Fruit fly (Drosophila melanogaster) whole organism, adult: ENCODE data around the gene CG42671.

Experiments used
- CG1620 ChIP-seq: fragments of 200-800 bp; sonication (Bioruptor generic); optimal IDR thresholded peaks from 2 replicates; lab custom pipeline; 2016; ENCODE audit warnings: missing biosample characterization, missing genetic modification characterization
- CG33017 ChIP-seq: fragments of 200-800 bp; sonication (Bioruptor generic); optimal IDR thresholded peaks from 2 replicates; lab custom pipeline; 2018; ENCODE audit warnings: missing biosample characterization, mild to moderate bottlenecking, missing genetic modification characterization, moderate library complexity
- bab1 ChIP-seq: fragments of 200-800 bp; sonication (Bioruptor generic); optimal IDR thresholded peaks from 3 replicates; lab custom pipeline; 2019; ENCODE audit warnings: missing biosample characterization, mild to moderate bottlenecking, missing genetic modification characterization, moderate library complexity
- ovo ChIP-seq: fragments of 200-800 bp; sonication (Bioruptor generic); optimal IDR thresholded peaks from 2 replicates; lab custom pipeline; 2016; ENCODE audit warnings: missing biosample characterization, missing genetic modification characterization

dm6 chr3L:11258392-11258791 lies 44.1 kb downstream of the CG42671 start:
- no peak for TF ChIP-seq CG33017 (tag; lab: Kevin White, UChicago)
- peak; percentile 20 for TF ChIP-seq ovo (GFP tag; lab: Kevin White, UChicago)
- no peak for TF ChIP-seq bab1 (GFP tag; lab: Kevin White, UChicago)
- peak; percentile 35 for TF ChIP-seq CG1620
